Fruit fly (Drosophila melanogaster) whole organism, pupa: ENCODE measurements around the gene Gr98c.

Source experiments
- CG10348 ChIP-seq: fragments of 200-800 bp; sonication (Bioruptor generic); IDR thresholded peaks from 2 replicates; pipeline ENCODE4 v1.3.6; 2022; ENCODE audit warnings: missing biosample characterization, missing genetic modification characterization
- CG12605 ChIP-seq: fragments of 200-800 bp; sonication (Bioruptor generic); IDR thresholded peaks from 2 replicates; pipeline ENCODE4 v1.3.6; 2022; ENCODE audit warnings: missing biosample characterization, missing genetic modification characterization
- CG13204 ChIP-seq: fragments of 200-800 bp; sonication (Bioruptor generic); optimal IDR thresholded peaks from 2 replicates; lab custom pipeline; 2018; ENCODE audit warnings: missing biosample characterization, mild to moderate bottlenecking, missing genetic modification characterization, moderate library complexity
- CG14655 ChIP-seq: fragments of 200-800 bp; sonication (Bioruptor generic); optimal IDR thresholded peaks from 3 replicates; lab custom pipeline; 2017; ENCODE audit warnings: mild to moderate bottlenecking, missing biosample characterization, missing genetic modification reagents, missing genetic modification characterization
- CG34367 ChIP-seq: fragments of 200-800 bp; sonication (Bioruptor generic); optimal IDR thresholded peaks from 2 replicates; lab custom pipeline; 2018; ENCODE audit warnings: missing biosample characterization, mild to moderate bottlenecking, missing genetic modification characterization
- Snoo ChIP-seq: fragments of 200-800 bp; sonication (Bioruptor generic); optimal IDR thresholded peaks from 3 replicates; lab custom pipeline; 2017; ENCODE audit warnings: missing biosample characterization, mild to moderate bottlenecking, missing genetic modification characterization, inconsistent platforms

dm6 chr3R:27580274-27581011 lies 36.2 kb downstream of the Gr98c start:
- TF ChIP-seq CG14655 (GFP tag; lab: Kevin White, UChicago) (no peak), CG34367 (tag; lab: Kevin White, UChicago) (no peak), Snoo (tag; lab: Kevin White, UChicago) (no peak), CG10348 (no peak), CG13204 (no peak), CG12605 (GFP tag; lab: Robert Waterston, UW) (no peak)
